Worm (Caenorhabditis elegans): ENCODE measurements around the gene best-23.

best-23 gene

ce11 chrII:7900190-7900672 is 7.2 kb downstream of the best-23 start, which contains the start of gene rev-1:
Gene rev-1, plus strand, starts transcription at chrII:7900622.
- TF ChIP-seq ceh-13 (GFP tag; optimal IDR thresholded peaks at IDR 0.05) = no peak
- no peak for TF ChIP-seq hmg-4 (GFP tag; optimal IDR thresholded peaks at IDR 0.05)

ce11 chrII:7895190-7895589 is 12.2 kb downstream of the best-23 start:
- TF ChIP-seq tbx-37 (GFP tag; conservative IDR thresholded peaks at IDR 0.05) (no peak), tbx-11 (GFP tag; IDR thresholded peaks at IDR 0.05) (no peak), hmg-4 (GFP tag; optimal IDR thresholded peaks at IDR 0.05) (no peak), scrt-1 (GFP tag; IDR thresholded peaks at IDR 0.05) (no peak), pes-1 (GFP tag; IDR thresholded peaks at IDR 0.05) (no peak), sea-1 (GFP tag; conservative IDR thresholded peaks at IDR 0.05) (no peak), aly-1 (tag; optimal IDR thresholded peaks at IDR 0.05) (no peak), tra-4 (tag; optimal IDR thresholded peaks at IDR 0.05) (no peak), hnd-1 (tag; optimal IDR thresholded peaks at IDR 0.05) (no peak), ets-7 (tag; optimal IDR thresholded peaks at IDR 0.05) (no peak), hmbx-1 (tag; optimal IDR thresholded peaks at IDR 0.05) (no peak), flt-1 (GFP tag; IDR thresholded peaks at IDR 0.05) (no peak), ceh-13 (GFP tag; optimal IDR thresholded peaks at IDR 0.05) (no peak), B0310.2 (tag; optimal IDR thresholded peaks at IDR 0.05) (no peak)

ce11 chrII:7893648-7894047 is 13.7 kb downstream of the best-23 start:
- TF ChIP-seq aly-1 (tag; optimal IDR thresholded peaks at IDR 0.05) (no peak), hnd-1 (tag; optimal IDR thresholded peaks at IDR 0.05) (no peak), ceh-36 (tag; optimal IDR thresholded peaks at IDR 0.05) (no peak), ets-7 (tag; optimal IDR thresholded peaks at IDR 0.05) (no peak), tbx-37 (GFP tag; conservative IDR thresholded peaks at IDR 0.05) (no peak), tbx-11 (GFP tag; IDR thresholded peaks at IDR 0.05) (no peak), ama-1 (optimal IDR thresholded peaks at IDR 0.05) (no peak), scrt-1 (GFP tag; IDR thresholded peaks at IDR 0.05) (no peak), pes-1 (GFP tag; IDR thresholded peaks at IDR 0.05) (no peak), sea-1 (GFP tag; conservative IDR thresholded peaks at IDR 0.05) (no peak), hmg-4 (GFP tag; optimal IDR thresholded peaks at IDR 0.05) (no peak), ceh-13 (GFP tag; optimal IDR thresholded peaks at IDR 0.05) (no peak), B0310.2 (tag; optimal IDR thresholded peaks at IDR 0.05) (no peak), hmbx-1 (tag; optimal IDR thresholded peaks at IDR 0.05) (no peak), F13C5.2 (tag; optimal IDR thresholded peaks at IDR 0.05) (no peak), tra-4 (tag; optimal IDR thresholded peaks at IDR 0.05) (no peak)

- no peak for TF ChIP-seq ama-1 (optimal IDR thresholded peaks at IDR 0.05)
- TF ChIP-seq ceh-13 (GFP tag; optimal IDR thresholded peaks at IDR 0.05) = no peak
- TF ChIP-seq hmg-4 (GFP tag; optimal IDR thresholded peaks at IDR 0.05) = no peak
- TF ChIP-seq tbx-11 (GFP tag; IDR thresholded peaks at IDR 0.05) = no peak
- TF ChIP-seq scrt-1 (GFP tag; IDR thresholded peaks at IDR 0.05) = no peak
- no peak for TF ChIP-seq sea-1 (GFP tag; conservative IDR thresholded peaks at IDR 0.05)
- TF ChIP-seq tbx-37 (GFP tag; conservative IDR thresholded peaks at IDR 0.05) = no peak
- TF ChIP-seq hnd-1 (tag; optimal IDR thresholded peaks at IDR 0.05) = no peak
- TF ChIP-seq F13C5.2 (tag; optimal IDR thresholded peaks at IDR 0.05) = no peak
- no peak for TF ChIP-seq B0310.2 (tag; optimal IDR thresholded peaks at IDR 0.05)
- TF ChIP-seq aly-1 (tag; optimal IDR thresholded peaks at IDR 0.05) = no peak
- no peak for TF ChIP-seq ets-7 (tag; optimal IDR thresholded peaks at IDR 0.05)
- TF ChIP-seq flt-1 (GFP tag; IDR thresholded peaks at IDR 0.05) = no peak
- no peak for TF ChIP-seq ceh-36 (tag; optimal IDR thresholded peaks at IDR 0.05)
- no peak for TF ChIP-seq hmbx-1 (tag; optimal IDR thresholded peaks at IDR 0.05)
- no peak for TF ChIP-seq pes-1 (GFP tag; IDR thresholded peaks at IDR 0.05)
- TF ChIP-seq tra-4 (tag; optimal IDR thresholded peaks at IDR 0.05) = no peak
These were observed 14.6 kb downstream of the best-23 start, which contains the start of gene ptc-1 for ce11 chrII:7892761-7893272. Gene ptc-1, plus strand, starts transcription at chrII:7893222.

ce11 chrII:7891869-7892615 is 15.3 kb downstream of the best-23 start:
- TF ChIP-seq tra-4 (tag; optimal IDR thresholded peaks at IDR 0.05) (no peak), ama-1 (optimal IDR thresholded peaks at IDR 0.05) (no peak), tbx-11 (GFP tag; IDR thresholded peaks at IDR 0.05) (no peak), ceh-13 (GFP tag; optimal IDR thresholded peaks at IDR 0.05) (no peak), tbx-37 (GFP tag; conservative IDR thresholded peaks at IDR 0.05) (no peak)

ce11 chrII:7889321-7889720 is 18.1 kb downstream of the best-23 start:
- TF ChIP-seq tbx-11 (GFP tag; IDR thresholded peaks at IDR 0.05) (no peak), ama-1 (optimal IDR thresholded peaks at IDR 0.05) (no peak), pes-1 (GFP tag; IDR thresholded peaks at IDR 0.05) (no peak), scrt-1 (GFP tag; IDR thresholded peaks at IDR 0.05) (no peak), tra-4 (tag; optimal IDR thresholded peaks at IDR 0.05) (no peak), B0310.2 (tag; optimal IDR thresholded peaks at IDR 0.05) (no peak), ceh-36 (tag; optimal IDR thresholded peaks at IDR 0.05) (no peak)

- no peak for TF ChIP-seq ceh-13 (GFP tag; optimal IDR thresholded peaks at IDR 0.05)
- no peak for TF ChIP-seq hmbx-1 (tag; optimal IDR thresholded peaks at IDR 0.05)
- TF ChIP-seq tbx-37 (GFP tag; conservative IDR thresholded peaks at IDR 0.05) = no peak
- no peak for TF ChIP-seq aly-1 (tag; optimal IDR thresholded peaks at IDR 0.05)
- TF ChIP-seq ets-7 (tag; optimal IDR thresholded peaks at IDR 0.05) = no peak
- no peak for TF ChIP-seq B0310.2 (tag; optimal IDR thresholded peaks at IDR 0.05)
- no peak for TF ChIP-seq ceh-36 (tag; optimal IDR thresholded peaks at IDR 0.05)
- no peak for TF ChIP-seq tra-4 (tag; optimal IDR thresholded peaks at IDR 0.05)
- TF ChIP-seq flt-1 (GFP tag; IDR thresholded peaks at IDR 0.05) = no peak
- TF ChIP-seq scrt-1 (GFP tag; IDR thresholded peaks at IDR 0.05) = no peak
These were observed 18.6 kb downstream of the best-23 start for ce11 chrII:7888759-7889158.
